Fruit fly (Drosophila melanogaster): ENCODE results near the gene CG7879.

- TF ChIP-seq Hnf4 (GFP tag; optimal IDR thresholded peaks at IDR 0.05) (no peak), Myc (optimal IDR thresholded peaks at IDR 0.05) (no peak), psq (GFP tag; optimal IDR thresholded peaks at IDR 0.05) (no peak)
Measured at dm6 chr3L:1537353-1537752, 31.1 kb downstream of the CG7879 start.

All from whole organism, wandering third instar larva.